Fruit fly (Drosophila melanogaster): ENCODE results near the gene CG32241.

- TF ChIP-seq Jra (GFP tag; optimal IDR thresholded peaks at IDR 0.05): no peak
- TF ChIP-seq Hnf4 (GFP tag; optimal IDR thresholded peaks at IDR 0.05): no peak
- TF ChIP-seq pan (optimal IDR thresholded peaks at IDR 0.05): no peak
- no peak for TF ChIP-seq ey (GFP tag; optimal IDR thresholded peaks at IDR 0.05)
- TF ChIP-seq lola (GFP tag; optimal IDR thresholded peaks at IDR 0.05): no peak
Observed at dm6 chr3L:4474946-4475470, 8.6 kb upstream of the CG32241 start.
